Worm (Caenorhabditis elegans) whole organism, young adult: ENCODE results near the gene nhr-246.
"Not testable (repeated sequence)": the region's sequence is repeated elsewhere in the genome, so short reads cannot be mapped to it uniquely, and the experiment has no call there.

ENCODE experiments used
- C06A6.2 ChIP-seq: fragments of 200-800 bp; sonication (Bioruptor generic); conservative IDR thresholded peaks from 2 replicates; pipeline ENCODE4 v1.3.6; 2022; ENCODE audit warnings: missing genetic modification characterization, missing compliant biosample characterization
- F33H1.4 ChIP-seq: fragments of 200-800 bp; sonication (Bioruptor generic); IDR thresholded peaks from 2 replicates; pipeline ENCODE4 v1.3.6; 2022; ENCODE audit warnings: missing genetic modification reagents, missing genetic modification characterization, missing compliant biosample characterization
- F49E8.2 ChIP-seq: sonication (generic microtip); optimal IDR thresholded peaks from 3 replicates; lab custom pipeline; 2017; ENCODE audit warnings: missing genetic modification characterization, mild to moderate bottlenecking, missing compliant biosample characterization, antibody characterized with exemption, moderate library complexity; ENCODE audit not compliant: insufficient read depth
- T07F8.4 ChIP-seq: sonication (generic microtip); optimal IDR thresholded peaks from 2 replicates; lab custom pipeline; 2016; ENCODE audit warnings: mild to moderate bottlenecking, missing genetic modification characterization, moderate library complexity, missing compliant biosample characterization
- Y53F4B.3 ChIP-seq: fragments of 200-800 bp; sonication (Bioruptor generic); IDR thresholded peaks from 2 replicates; pipeline ENCODE4 v1.3.6; 2022; ENCODE audit warnings: missing genetic modification reagents, missing genetic modification characterization, missing compliant biosample characterization
- akir-1 ChIP-seq: fragments of 200-800 bp; sonication (Bioruptor generic); optimal IDR thresholded peaks from 2 replicates; lab custom pipeline; 2018; ENCODE audit warnings: mild to moderate bottlenecking, missing genetic modification characterization, moderate library complexity, missing compliant biosample characterization
- ama-1 ChIP-seq, 3 experiments: fragments of 150-350 bp in 1 of 3; sonication (generic microtip) in 2 of 3; optimal IDR thresholded peaks; 2 replicates each; lab custom pipeline; 2014 to 2018; ENCODE audit warnings: missing biosample characterization in 2 of 3, missing genetic modification characterization in 2 of 3, missing genetic modification reagents in 2 of 3
- athp-1 ChIP-seq: sonication (generic microtip); optimal IDR thresholded peaks from 2 replicates; lab custom pipeline; 2017; ENCODE audit warnings: mild to moderate bottlenecking, missing genetic modification characterization, missing compliant biosample characterization
- ceh-100 ChIP-seq: fragments of 200-800 bp; sonication (Bioruptor generic); IDR thresholded peaks from 2 replicates; pipeline ENCODE4 v1.3.6; 2022; ENCODE audit warnings: missing genetic modification reagents, missing genetic modification characterization, missing compliant biosample characterization
- ceh-58 ChIP-seq: fragments of 200-800 bp; sonication (Bioruptor generic); IDR thresholded peaks from 2 replicates; pipeline ENCODE4 v1.3.6; 2022; ENCODE audit warnings: missing genetic modification characterization, missing compliant biosample characterization
- ceh-91 ChIP-seq: fragments of 200-800 bp; sonication (Bioruptor generic); IDR thresholded peaks from 2 replicates; pipeline ENCODE4 v1.3.6; 2022; ENCODE audit warnings: missing genetic modification reagents, missing genetic modification characterization, missing compliant biosample characterization
- chd-7 ChIP-seq: sonication (generic microtip); optimal IDR thresholded peaks from 2 replicates; lab custom pipeline; 2016; ENCODE audit warnings: mild to moderate bottlenecking, missing genetic modification characterization, moderate library complexity, missing compliant biosample characterization
- egrh-3 ChIP-seq: fragments of 200-800 bp; sonication (Bioruptor generic); IDR thresholded peaks from 2 replicates; pipeline ENCODE4 v1.3.6; 2022; ENCODE audit warnings: missing genetic modification reagents, missing genetic modification characterization, missing compliant biosample characterization
- ets-4 ChIP-seq: fragments of 200-800 bp; sonication (Bioruptor generic); optimal IDR thresholded peaks from 2 replicates; lab custom pipeline; 2018; ENCODE audit warnings: mild to moderate bottlenecking, missing genetic modification characterization, missing compliant biosample characterization
- gei-17 ChIP-seq: fragments of 200-800 bp; sonication (Bioruptor generic); optimal IDR thresholded peaks from 2 replicates; lab custom pipeline; 2018; ENCODE audit warnings: mild to moderate bottlenecking, missing genetic modification characterization, missing compliant biosample characterization
- hlh-12 ChIP-seq: sonication (generic microtip); optimal IDR thresholded peaks from 2 replicates; lab custom pipeline; 2016; ENCODE audit warnings: missing genetic modification characterization, missing compliant biosample characterization
- let-526 ChIP-seq: fragments of 200-800 bp; sonication (Bioruptor generic); IDR thresholded peaks from 2 replicates; pipeline ENCODE4 v1.3.6; 2022; ENCODE audit warnings: missing genetic modification reagents, missing genetic modification characterization, missing compliant biosample characterization
- let-607 ChIP-seq, 2 experiments: fragments of 200-800 bp in 1 of 2; sonication (Bioruptor generic) in 1 of 2; sonication (generic microtip) in 1 of 2; optimal IDR thresholded peaks; 2 replicates each; lab custom pipeline; 2016 to 2018; ENCODE audit warnings: mild to moderate bottlenecking in 2 of 2, missing compliant biosample characterization in 2 of 2, missing genetic modification characterization in 2 of 2, moderate library complexity in 2 of 2, missing genotype in 1 of 2
- lsy-27 ChIP-seq: sonication (generic microtip); optimal IDR thresholded peaks from 2 replicates; lab custom pipeline; 2017; ENCODE audit warnings: missing genetic modification characterization, mild to moderate bottlenecking, missing compliant biosample characterization, antibody characterized with exemption, missing genotype, borderline replicate concordance; ENCODE audit not compliant: insufficient read depth
- madf-3 ChIP-seq: fragments of 200-800 bp; sonication (Bioruptor generic); IDR thresholded peaks from 2 replicates; pipeline ENCODE4 v1.3.6; 2022; ENCODE audit warnings: missing genetic modification reagents, missing genetic modification characterization, missing compliant biosample characterization
- mel-28 ChIP-seq: sonication (generic microtip); optimal IDR thresholded peaks from 2 replicates; lab custom pipeline; 2016; ENCODE audit warnings: borderline replicate concordance, mild to moderate bottlenecking, missing genetic modification characterization, missing compliant biosample characterization
- nfyb-1 ChIP-seq: fragments of 200-800 bp; sonication (Bioruptor generic); IDR thresholded peaks from 2 replicates; pipeline ENCODE4 v1.3.6; 2022; ENCODE audit warnings: missing genetic modification reagents, missing genetic modification characterization, missing compliant biosample characterization
- nhr-80 ChIP-seq: sonication (generic microtip); optimal IDR thresholded peaks from 2 replicates; lab custom pipeline; 2016; ENCODE audit warnings: missing genetic modification characterization, missing compliant biosample characterization
- rcor-1 ChIP-seq: fragments of 200-800 bp; sonication (Bioruptor generic); IDR thresholded peaks from 2 replicates; pipeline ENCODE4 v1.3.6; 2022; ENCODE audit warnings: missing genetic modification reagents, missing genetic modification characterization, missing compliant biosample characterization
- repo-1 ChIP-seq: sonication (generic microtip); optimal IDR thresholded peaks from 2 replicates; lab custom pipeline; 2017; ENCODE audit warnings: mild to moderate bottlenecking, missing genetic modification characterization, missing compliant biosample characterization
- snpc-1.1 ChIP-seq: sonication (generic microtip); optimal IDR thresholded peaks from 2 replicates; lab custom pipeline; 2017; ENCODE audit warnings: missing genetic modification characterization, mild to moderate bottlenecking, missing compliant biosample characterization, antibody characterized with exemption, moderate library complexity, missing genotype, missing genetic modification reagents; ENCODE audit not compliant: insufficient read depth
- snpc-1.3 ChIP-seq: sonication (generic microtip); optimal IDR thresholded peaks from 2 replicates; lab custom pipeline; 2017; ENCODE audit warnings: missing genetic modification characterization, mild to moderate bottlenecking, missing compliant biosample characterization, antibody characterized with exemption, moderate library complexity, missing genotype, missing genetic modification reagents; ENCODE audit not compliant: insufficient read depth
- sptf-2 ChIP-seq: fragments of 200-800 bp; sonication (Bioruptor generic); optimal IDR thresholded peaks from 2 replicates; lab custom pipeline; 2018; ENCODE audit warnings: mild to moderate bottlenecking, missing genetic modification characterization, missing compliant biosample characterization
- zfh-2 ChIP-seq: fragments of 200-800 bp; sonication (Bioruptor generic); conservative IDR thresholded peaks from 2 replicates; pipeline ENCODE4 v1.3.6; 2022; ENCODE audit warnings: missing genetic modification reagents, missing genetic modification characterization, missing compliant biosample characterization
- ztf-28 ChIP-seq: fragments of 200-800 bp; sonication (Bioruptor generic); IDR thresholded peaks from 2 replicates; pipeline ENCODE4 v1.3.6; 2022; ENCODE audit warnings: missing genetic modification reagents, missing genetic modification characterization, missing compliant biosample characterization

Gene nhr-246

DNA sequence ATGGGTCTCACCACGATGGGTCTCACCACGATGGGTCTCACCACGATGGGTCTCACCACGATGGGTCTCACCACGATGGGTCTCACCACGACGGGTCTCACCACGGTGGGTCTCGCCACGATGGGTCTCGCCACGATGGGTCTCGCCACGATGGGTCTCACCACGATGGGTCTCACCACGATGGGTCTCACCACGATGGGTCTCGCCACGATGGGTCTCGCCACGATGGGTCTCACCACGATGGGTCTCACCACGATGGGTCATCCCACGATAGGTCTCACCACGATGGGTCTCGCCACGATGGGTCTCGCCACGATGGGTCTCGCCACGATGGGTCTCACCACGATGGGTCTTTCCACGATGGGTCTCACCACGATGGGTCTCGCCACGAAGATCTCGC, 5.6 kb downstream of the nhr-246 start:
- TF ChIP-seq F33H1.4 (GFP tag; lab: Robert Waterston, UW): peak; percentile 68
- peak; percentile 80 for TF ChIP-seq egrh-3 (GFP tag; lab: Robert Waterston, UW)
- TF ChIP-seq ztf-28 (GFP tag; lab: Robert Waterston, UW): 0 out of 2 replicates have a peak, but pooled peaks have one; percentile 7

ce11 chrV:15322653-15323052, 6.4 kb downstream of the nhr-246 start, which contains the start of gene nhr-247:
Gene nhr-247 (plus strand): TSS chrV:15322982.
- not testable (repeated sequence) for TF ChIP-seq zfh-2 (GFP tag; lab: Robert Waterston, UW); hlh-12 (tag; lab: Kevin White, UChicago); repo-1 (tag; lab: Kevin White, UChicago)
- TF ChIP-seq, all 124 proteins: peak for 0; not testable (repeated sequence) for 124

ce11 chrV:15323417-15323816, 7.1 kb downstream of the nhr-246 start:
- TF ChIP-seq let-607 (tag; optimal IDR thresholded peaks at IDR 0.05; lab: Kevin White, UChicago) (no peak), mel-28 (no peak), lsy-27 (tag; lab: Kevin White, UChicago) (no peak), ceh-91 (no peak), nhr-80 (tag; lab: Kevin White, UChicago) (peak; percentile 23), athp-1 (tag; lab: Kevin White, UChicago) (no peak)
- TF ChIP-seq, all 124 proteins: peak for 1

- TF ChIP-seq nfyb-1 (GFP tag; lab: Robert Waterston, UW) (no peak), ceh-58 (GFP tag; lab: Robert Waterston, UW) (no peak), lsy-27 (tag; lab: Kevin White, UChicago) (no peak), ceh-100 (GFP tag; lab: Robert Waterston, UW) (no peak), madf-3 (GFP tag; lab: Robert Waterston, UW) (no peak), ets-4 (GFP tag; lab: Kevin White, UChicago) (no peak), T07F8.4 (tag; lab: Kevin White, UChicago) (no peak), F49E8.2 (tag; lab: Kevin White, UChicago) (no peak), let-526 (no peak), C06A6.2 (GFP tag; lab: Robert Waterston, UW) (no peak), akir-1 (GFP tag; lab: Kevin White, UChicago) (no peak), snpc-1.3 (tag; lab: Kevin White, UChicago) (no peak), rcor-1 (no peak), ama-1 (optimal IDR thresholded peaks at IDR 0.05; lab: Kevin White, UChicago) (no peak), ama-1 (GFP tag; optimal IDR thresholded peaks at IDR 0.05; lab: Kevin White, UChicago) (no peak), chd-7 (tag; lab: Kevin White, UChicago) (no peak), gei-17 (GFP tag; lab: Kevin White, UChicago) (no peak), Y53F4B.3 (GFP tag; lab: Robert Waterston, UW) (no peak), sptf-2 (GFP tag; lab: Kevin White, UChicago) (no peak), snpc-1.1 (tag; lab: Kevin White, UChicago) (no peak), egrh-3 (GFP tag; lab: Robert Waterston, UW) (no peak)
- TF ChIP-seq, all 124 proteins: peak for 0
Measured at ce11 chrV:15327745-15328447, 11.6 kb downstream of the nhr-246 start, which contains the start of gene ZK1037.6. Gene ZK1037.6 (minus strand): TSS chrV:15327795.
